Worm (Caenorhabditis elegans) whole organism, L1 larva: ENCODE data around the gene fbxa-116.

Source experiments
- C34B4.2 ChIP-seq: sonication (generic microtip); optimal IDR thresholded peaks from 2 replicates; lab custom pipeline; 2017; ENCODE audit warnings: mild to moderate bottlenecking, missing genetic modification characterization, missing compliant biosample characterization
- F16B12.6 ChIP-seq: fragments of 150-350 bp; optimal IDR thresholded peaks from 2 replicates; lab custom pipeline; 2014; ENCODE audit warnings: missing biosample characterization, missing genetic modification characterization
- Y116A8C.19 ChIP-seq: sonication (generic microtip); optimal IDR thresholded peaks from 2 replicates; lab custom pipeline; 2016; ENCODE audit warnings: missing compliant biosample characterization, missing genetic modification characterization, borderline replicate concordance
- blmp-1 ChIP-seq: fragments of 150-350 bp; optimal IDR thresholded peaks from 2 replicates; lab custom pipeline; 2014; ENCODE audit warnings: missing biosample characterization, missing genetic modification characterization
- ceh-8 ChIP-seq: fragments of 200-800 bp; sonication (Bioruptor generic); optimal IDR thresholded peaks from 2 replicates; lab custom pipeline; 2018; ENCODE audit warnings: mild to moderate bottlenecking, missing genetic modification characterization, moderate library complexity, missing compliant biosample characterization
- ceh-82 ChIP-seq, 3 experiments: fragments of 150-350 bp in 1 of 3; sonication (generic microtip) in 2 of 3; optimal IDR thresholded peaks; 2 replicates each; lab custom pipeline; 2014 to 2017; ENCODE audit warnings: missing biosample characterization in 3 of 3, missing genetic modification characterization in 3 of 3
- efl-1 ChIP-seq, 4 experiments: fragments of 150-350 bp; optimal IDR thresholded peaks in 3 of 4; peaks in 1 of 4; 1 replicate in 1 of 4; 2 replicates in 3 of 4; lab custom pipeline; 2014; ENCODE audit warnings: missing biosample characterization in 2 of 4, missing genetic modification characterization in 2 of 4, missing genetic modification reagents in 2 of 4
- efl-3 ChIP-seq: fragments of 200-800 bp; sonication (Bioruptor generic); optimal IDR thresholded peaks from 2 replicates; lab custom pipeline; 2018; ENCODE audit warnings: mild to moderate bottlenecking, missing genetic modification characterization, missing compliant biosample characterization
- egl-13 ChIP-seq: sonication (generic microtip); optimal IDR thresholded peaks from 2 replicates; lab custom pipeline; 2016; ENCODE audit warnings: missing genotype, missing genetic modification reagents, missing genetic modification characterization, missing compliant biosample characterization
- elt-2 ChIP-seq: sonication (generic microtip); optimal IDR thresholded peaks from 2 replicates; lab custom pipeline; 2016; ENCODE audit warnings: missing genetic modification characterization, mild to moderate bottlenecking, inconsistent platforms, missing compliant biosample characterization, missing genetic modification reagents
- elt-3 ChIP-seq, 6 experiments: fragments of 150-350 bp in 1 of 6; sonication (generic microtip); optimal IDR thresholded peaks; 2 replicates each; lab custom pipeline; 2017 to 2018; ENCODE audit warnings: missing biosample characterization in 6 of 6, missing genetic modification characterization in 6 of 6, inconsistent platforms in 1 of 6
- ets-5 ChIP-seq: fragments of 200-800 bp; sonication (Bioruptor generic); IDR thresholded peaks from 2 replicates; pipeline ENCODE4 v1.3.6; 2022; ENCODE audit warnings: missing genetic modification characterization, missing compliant biosample characterization
- fkh-4 ChIP-seq: sonication (generic microtip); optimal IDR thresholded peaks from 2 replicates; lab custom pipeline; 2016; ENCODE audit warnings: missing compliant biosample characterization, missing genetic modification characterization, borderline replicate concordance
- fkh-8 ChIP-seq: sonication (generic microtip); optimal IDR thresholded peaks from 2 replicates; lab custom pipeline; 2016; ENCODE audit warnings: mild to moderate bottlenecking, missing genetic modification characterization, missing compliant biosample characterization
- grh-1 ChIP-seq: fragments of 200-800 bp; sonication (Bioruptor generic); IDR thresholded peaks from 2 replicates; pipeline ENCODE4 v1.3.6; 2022; ENCODE audit warnings: missing genetic modification reagents, missing genetic modification characterization, missing compliant biosample characterization
- hlh-17 ChIP-seq: fragments of 200-800 bp; sonication (Bioruptor generic); optimal IDR thresholded peaks from 2 replicates; lab custom pipeline; 2018; ENCODE audit warnings: missing genetic modification characterization, mild to moderate bottlenecking, missing compliant biosample characterization, moderate library complexity, borderline replicate concordance
- hlh-4 ChIP-seq: sonication (generic microtip); optimal IDR thresholded peaks from 2 replicates; lab custom pipeline; 2016; ENCODE audit warnings: mild to moderate bottlenecking, missing genetic modification characterization, missing compliant biosample characterization
- irx-1 ChIP-seq: sonication (generic microtip); optimal IDR thresholded peaks from 2 replicates; lab custom pipeline; 2016; ENCODE audit warnings: missing genetic modification characterization, missing compliant biosample characterization
- isw-1 ChIP-seq: fragments of 200-800 bp; sonication (Bioruptor generic); IDR thresholded peaks from 2 replicates; pipeline ENCODE4 v1.3.6; 2022; ENCODE audit warnings: missing genetic modification characterization, missing compliant biosample characterization
- jun-1 ChIP-seq: fragments of 150-350 bp; optimal IDR thresholded peaks from 2 replicates; lab custom pipeline; 2014; ENCODE audit warnings: missing biosample characterization, missing genetic modification reagents, missing genetic modification characterization
- lin-35 ChIP-seq, 2 experiments: fragments of 150-350 bp; optimal IDR thresholded peaks; 2 replicates each; lab custom pipeline; 2014; ENCODE audit warnings: missing biosample characterization in 2 of 2, missing genetic modification characterization in 2 of 2, missing genetic modification reagents in 2 of 2
- lir-3 ChIP-seq: sonication (generic microtip); optimal IDR thresholded peaks from 2 replicates; lab custom pipeline; 2016; ENCODE audit warnings: mild to moderate bottlenecking, missing genetic modification characterization, moderate library complexity, missing compliant biosample characterization; ENCODE audit not compliant: poor library complexity
- mab-9 ChIP-seq: fragments of 200-800 bp; sonication (Bioruptor generic); IDR thresholded peaks from 2 replicates; pipeline ENCODE4 v1.3.6; 2022; ENCODE audit warnings: missing genetic modification reagents, missing genetic modification characterization, missing compliant biosample characterization
- mef-2 ChIP-seq: fragments of 150-350 bp; optimal IDR thresholded peaks from 2 replicates; lab custom pipeline; 2014; ENCODE audit warnings: missing biosample characterization, missing genetic modification characterization
- mep-1 ChIP-seq: fragments of 150-350 bp; optimal IDR thresholded peaks from 2 replicates; lab custom pipeline; 2014; ENCODE audit warnings: missing biosample characterization, missing genetic modification characterization
- nhr-20 ChIP-seq: sonication (generic microtip); optimal IDR thresholded peaks from 2 replicates; lab custom pipeline; 2016; ENCODE audit warnings: mild to moderate bottlenecking, missing genetic modification characterization, missing compliant biosample characterization
- nhr-28 ChIP-seq: fragments of 150-350 bp; optimal IDR thresholded peaks from 2 replicates; lab custom pipeline; 2014; ENCODE audit warnings: missing biosample characterization, missing genetic modification characterization
- nhr-47 ChIP-seq: sonication (generic microtip); optimal IDR thresholded peaks from 2 replicates; lab custom pipeline; 2016; ENCODE audit warnings: mild to moderate bottlenecking, missing genetic modification characterization, moderate library complexity, missing compliant biosample characterization
- nhr-71 ChIP-seq: sonication (generic microtip); optimal IDR thresholded peaks from 2 replicates; lab custom pipeline; 2016; ENCODE audit warnings: mild to moderate bottlenecking, missing genetic modification characterization, moderate library complexity, missing compliant biosample characterization
- nhr-84 ChIP-seq: sonication (generic microtip); optimal IDR thresholded peaks from 2 replicates; lab custom pipeline; 2017; ENCODE audit warnings: missing biosample characterization, missing genetic modification characterization
- nhr-85 ChIP-seq: sonication (generic microtip); peaks from one replicate; lab custom pipeline; 2016; ENCODE audit warnings: missing genetic modification characterization, inconsistent platforms, missing compliant biosample characterization
- pqm-1 ChIP-seq: sonication (generic microtip); optimal IDR thresholded peaks from 3 replicates; lab custom pipeline; 2017; ENCODE audit warnings: missing biosample characterization, missing genetic modification characterization
- rnt-1 ChIP-seq: sonication (generic microtip); optimal IDR thresholded peaks from 2 replicates; lab custom pipeline; 2016; ENCODE audit warnings: mild to moderate bottlenecking, missing genetic modification characterization, moderate library complexity, missing compliant biosample characterization
- snpc-4 ChIP-seq: fragments of 150-350 bp; optimal IDR thresholded peaks from 2 replicates; lab custom pipeline; 2014; ENCODE audit warnings: missing biosample characterization, missing genetic modification characterization
- snu-23 ChIP-seq: sonication (generic microtip); optimal IDR thresholded peaks from 2 replicates; lab custom pipeline; 2016; ENCODE audit warnings: missing genetic modification characterization, missing compliant biosample characterization
- sptf-1 ChIP-seq: fragments of 150-350 bp; optimal IDR thresholded peaks from 2 replicates; lab custom pipeline; 2014; ENCODE audit warnings: missing biosample characterization, missing genetic modification characterization
- sup-37 ChIP-seq: fragments of 200-800 bp; sonication (Bioruptor generic); optimal IDR thresholded peaks from 2 replicates; lab custom pipeline; 2018; ENCODE audit warnings: mild to moderate bottlenecking, missing genetic modification characterization, missing compliant biosample characterization
- tlp-1 ChIP-seq: fragments of 150-350 bp; optimal IDR thresholded peaks from 2 replicates; lab custom pipeline; 2014; ENCODE audit warnings: missing biosample characterization, missing genetic modification characterization
- unc-130 ChIP-seq: fragments of 150-350 bp; optimal IDR thresholded peaks from 2 replicates; lab custom pipeline; 2017; ENCODE audit warnings: missing biosample characterization, missing genetic modification characterization, inconsistent platforms
- unc-86 ChIP-seq: sonication (generic microtip); optimal IDR thresholded peaks from 2 replicates; lab custom pipeline; 2016; ENCODE audit warnings: missing genetic modification characterization, missing compliant biosample characterization
- vab-15 ChIP-seq: sonication (generic microtip); optimal IDR thresholded peaks from 2 replicates; lab custom pipeline; 2017; ENCODE audit warnings: missing genotype, mild to moderate bottlenecking, missing genetic modification characterization, missing compliant biosample characterization
- ztf-11 ChIP-seq, 2 experiments: sonication (generic microtip); optimal IDR thresholded peaks; 2 replicates each; lab custom pipeline; 2016 to 2017; ENCODE audit warnings: missing genetic modification characterization in 2 of 2, missing biosample characterization in 1 of 2, missing compliant biosample characterization in 1 of 2
- ztf-4 ChIP-seq: fragments of 150-350 bp; optimal IDR thresholded peaks from 2 replicates; lab custom pipeline; 2014; ENCODE audit warnings: missing biosample characterization, missing genetic modification characterization

fbxa-116 gene

DNA sequence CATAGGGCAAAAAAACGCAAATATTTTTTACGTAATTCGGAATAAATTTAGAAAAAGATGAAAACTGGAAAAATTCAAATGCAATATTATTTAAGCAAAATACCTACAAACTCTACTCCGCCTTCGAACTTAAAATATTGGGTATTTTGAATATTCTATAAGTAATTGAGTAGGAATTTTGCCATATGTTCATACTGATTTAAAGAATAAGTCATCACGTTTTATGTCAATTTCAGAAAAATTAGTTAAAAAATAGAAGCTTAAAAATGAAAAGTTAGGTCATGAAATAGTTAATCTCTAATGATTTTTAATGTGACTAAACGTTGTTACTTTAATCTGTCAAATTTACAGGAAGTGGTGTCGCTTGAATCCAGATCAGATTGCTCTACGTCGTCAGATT is 37.3 kb downstream of the fbxa-116 start, which contains the start of gene F19B2.7:
Gene F19B2.7, plus strand, starts transcription at position 301 of the 400 bp plus-strand sequence.
- TF ChIP-seq pqm-1 (tag; lab: Kevin White, UChicago), result no peak
- no peak for TF ChIP-seq ets-5 (GFP tag; lab: Robert Waterston, UW)
- no peak for TF ChIP-seq elt-3 (tag; optimal IDR thresholded peaks at IDR 0.05; lab: Kevin White, UChicago)
- TF ChIP-seq unc-86 (tag; lab: Kevin White, UChicago), result no peak
- TF ChIP-seq nhr-20 (tag; lab: Kevin White, UChicago), result no peak
- TF ChIP-seq irx-1 (tag; lab: Kevin White, UChicago), result no peak
- TF ChIP-seq nhr-84 (tag; lab: Kevin White, UChicago), result no peak

ce11 chrV:20147662-20148245 is 40.9 kb downstream of the fbxa-116 start, which contains the start of gene Y113G7A.13:
TSS of gene Y113G7A.13 (plus strand) at chrV:20148195.
- TF ChIP-seq lin-35 (GFP tag; optimal IDR thresholded peaks at IDR 0.05; lab: Kevin White, UChicago), result peak in 1 of 2 experiments; percentile 25
- TF ChIP-seq mep-1 (tag; lab: Kevin White, UChicago), result no peak
- no peak for TF ChIP-seq jun-1 (tag; lab: Kevin White, UChicago)
- no peak for TF ChIP-seq rnt-1 (tag; lab: Kevin White, UChicago)
- TF ChIP-seq egl-13, result no peak
- no peak for TF ChIP-seq hlh-4 (tag; lab: Kevin White, UChicago)
- TF ChIP-seq blmp-1 (tag; lab: Kevin White, UChicago), result no peak
- TF ChIP-seq efl-3 (GFP tag; lab: Kevin White, UChicago), result no peak
- no peak for TF ChIP-seq isw-1 (GFP tag; lab: Robert Waterston, UW)
- no peak for TF ChIP-seq F16B12.6 (tag; lab: Kevin White, UChicago)
- TF ChIP-seq nhr-85, result no peak
- TF ChIP-seq nhr-28 (tag; lab: Kevin White, UChicago), result no peak
- no peak for TF ChIP-seq C34B4.2 (tag; lab: Kevin White, UChicago)
- TF ChIP-seq hlh-17 (GFP tag; lab: Kevin White, UChicago), result no peak
- no peak for TF ChIP-seq efl-1 (optimal IDR thresholded peaks at IDR 0.05; lab: Kevin White, UChicago)
- TF ChIP-seq efl-1 (GFP tag; optimal IDR thresholded peaks at IDR 0.05 in 1 of 2; lab: Kevin White, UChicago), result peak in 1 of 2 experiments; percentile 20
- TF ChIP-seq vab-15 (tag; lab: Kevin White, UChicago), result no peak
- TF ChIP-seq sup-37 (GFP tag; lab: Kevin White, UChicago), result no peak
- TF ChIP-seq elt-2, result peak; percentile 88
- no peak for TF ChIP-seq Y116A8C.19 (tag; lab: Kevin White, UChicago)
- no peak for TF ChIP-seq unc-130
- no peak for TF ChIP-seq nhr-20 (tag; lab: Kevin White, UChicago)
- TF ChIP-seq ztf-4 (tag; lab: Kevin White, UChicago), result no peak
- no peak for TF ChIP-seq sptf-1 (tag; lab: Kevin White, UChicago)
- no peak for TF ChIP-seq nhr-71 (tag; lab: Kevin White, UChicago)
- no peak for TF ChIP-seq lir-3 (tag; lab: Kevin White, UChicago)
- peak; percentile 67 for TF ChIP-seq pqm-1 (tag; lab: Kevin White, UChicago)
- no peak for TF ChIP-seq ceh-8 (GFP tag; lab: Kevin White, UChicago)

DNA sequence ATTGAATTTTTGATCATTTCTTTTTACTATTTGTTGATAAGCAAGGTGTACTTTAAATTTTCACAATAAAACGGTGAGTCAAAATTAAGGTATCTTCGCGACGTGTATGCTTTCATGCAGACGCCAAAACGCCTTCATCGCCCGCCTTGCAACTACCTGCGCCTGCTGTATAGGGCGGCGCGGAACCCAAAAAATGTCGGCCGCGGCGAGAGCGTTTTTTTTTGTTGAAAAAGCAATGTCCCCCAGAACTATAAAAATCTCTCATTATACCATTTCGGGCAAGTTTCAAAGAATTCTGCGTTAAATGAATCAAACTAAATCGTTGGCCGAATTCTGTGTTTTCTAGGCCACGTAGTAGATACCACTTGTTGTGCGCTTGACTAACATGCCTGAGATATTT is 45.0 kb downstream of the fbxa-116 start:
- TF ChIP-seq tlp-1 (tag; lab: Kevin White, UChicago) (no peak), lir-3 (tag; lab: Kevin White, UChicago) (no peak), snpc-4 (peak; percentile 7)

ce11 chrV:20142285-20142684 is 46.4 kb downstream of the fbxa-116 start, which contains the start of gene Y113G7A.12:
TSS of gene Y113G7A.12 (plus strand) at chrV:20142585.
- no peak for TF ChIP-seq nhr-47 (tag; lab: Kevin White, UChicago)
- TF ChIP-seq vab-15 (tag; lab: Kevin White, UChicago), result no peak
- no peak for TF ChIP-seq mef-2 (tag; lab: Kevin White, UChicago)
- no peak for TF ChIP-seq snu-23 (GFP tag; lab: Kevin White, UChicago)
- no peak for TF ChIP-seq fkh-4 (tag; lab: Kevin White, UChicago)
- no peak for TF ChIP-seq nhr-85
- no peak for TF ChIP-seq mab-9 (GFP tag; lab: Robert Waterston, UW)
- no peak for TF ChIP-seq grh-1 (GFP tag; lab: Robert Waterston, UW)
- TF ChIP-seq egl-13, result no peak
- no peak for TF ChIP-seq fkh-8 (tag; lab: Kevin White, UChicago)
- TF ChIP-seq ztf-11 (tag; optimal IDR thresholded peaks at IDR 0.05; lab: Kevin White, UChicago), result no peak
- no peak for TF ChIP-seq efl-1 (optimal IDR thresholded peaks at IDR 0.05; lab: Kevin White, UChicago)
- no peak for TF ChIP-seq efl-1 (GFP tag; optimal IDR thresholded peaks at IDR 0.05 in 1 of 2; lab: Kevin White, UChicago)
- no peak for TF ChIP-seq ets-5 (GFP tag; lab: Robert Waterston, UW)
- no peak for TF ChIP-seq ceh-82 (tag; optimal IDR thresholded peaks at IDR 0.05; lab: Kevin White, UChicago)
